Worm (Caenorhabditis elegans) whole organism, L4 larva: ENCODE measurements around the gene F15D4.2.

Source experiments
- F37D6.2 ChIP-seq: sonication (generic microtip); optimal IDR thresholded peaks from 2 replicates; lab custom pipeline; 2016; ENCODE audit warnings: mild to moderate bottlenecking, missing genetic modification characterization, missing compliant biosample characterization
- Y105C5A.15 ChIP-seq: fragments of 200-800 bp; sonication (Bioruptor generic); IDR thresholded peaks from 2 replicates; pipeline ENCODE4 v1.3.6; 2022; ENCODE audit warnings: missing genetic modification characterization, missing compliant biosample characterization
- ZK546.5 ChIP-seq, 2 experiments: sonication (generic microtip); optimal IDR thresholded peaks; 2 replicates each; lab custom pipeline; 2017; ENCODE audit warnings: missing biosample characterization in 2 of 2, missing genetic modification characterization in 2 of 2
- ama-1 ChIP-seq: fragments of 150-350 bp; optimal IDR thresholded peaks from 2 replicates; lab custom pipeline; 2014; ENCODE audit warnings: inconsistent platforms, mixed read lengths
- arid-1 ChIP-seq: fragments of 200-800 bp; sonication (Bioruptor generic); conservative IDR thresholded peaks from 2 replicates; pipeline ENCODE4 v1.3.6; 2022; ENCODE audit warnings: missing genetic modification reagents, missing genetic modification characterization, missing compliant biosample characterization
- ceh-20 ChIP-seq: fragments of 200-800 bp; sonication (Bioruptor generic); IDR thresholded peaks from 2 replicates; pipeline ENCODE4 v1.3.6; 2022; ENCODE audit warnings: missing genetic modification reagents, missing genetic modification characterization, missing compliant biosample characterization
- daf-19 ChIP-seq: fragments of 200-800 bp; sonication (Bioruptor generic); conservative IDR thresholded peaks from 2 replicates; pipeline ENCODE4 v1.3.6; 2022; ENCODE audit warnings: missing genetic modification characterization, missing compliant biosample characterization
- fkh-10 ChIP-seq: fragments of 150-350 bp; optimal IDR thresholded peaks from 2 replicates; lab custom pipeline; 2014; ENCODE audit warnings: missing biosample characterization, missing genetic modification reagents, missing genetic modification characterization
- lin-39 ChIP-seq: fragments of 150-350 bp; optimal IDR thresholded peaks from 2 replicates; lab custom pipeline; 2014; ENCODE audit warnings: missing biosample characterization, missing genetic modification reagents, missing genetic modification characterization
- unc-130 ChIP-seq: sonication (generic microtip); optimal IDR thresholded peaks from 2 replicates; lab custom pipeline; 2016; ENCODE audit warnings: missing genetic modification reagents, missing genetic modification characterization, missing compliant biosample characterization

- TF ChIP-seq daf-19 (no peak), lin-39 (tag; lab: Kevin White, UChicago) (no peak), unc-130 (no peak), Y105C5A.15 (GFP tag; lab: Robert Waterston, UW) (no peak), fkh-10 (no peak), ceh-20 (no peak), arid-1 (GFP tag; lab: Robert Waterston, UW) (no peak), F37D6.2 (tag; lab: Kevin White, UChicago) (no peak), ZK546.5 (tag; optimal IDR thresholded peaks at IDR 0.05; lab: Kevin White, UChicago) (no peak), ama-1 (lab: Kevin White, UChicago) (no peak)
These were observed 19.4 kb downstream of the F15D4.2 start, which contains the start of gene flp-16 for ce11 chrII:13235289-13235688.
